Worm (Caenorhabditis elegans) whole organism, dauer: ENCODE results near the gene acr-9.

Experiments
- unc-62 ChIP-seq: sonication (generic microtip); optimal IDR thresholded peaks from 2 replicates; lab custom pipeline; 2017; ENCODE audit warnings: missing biosample characterization, missing genetic modification reagents, missing genetic modification characterization

The acr-9 gene

DNA sequence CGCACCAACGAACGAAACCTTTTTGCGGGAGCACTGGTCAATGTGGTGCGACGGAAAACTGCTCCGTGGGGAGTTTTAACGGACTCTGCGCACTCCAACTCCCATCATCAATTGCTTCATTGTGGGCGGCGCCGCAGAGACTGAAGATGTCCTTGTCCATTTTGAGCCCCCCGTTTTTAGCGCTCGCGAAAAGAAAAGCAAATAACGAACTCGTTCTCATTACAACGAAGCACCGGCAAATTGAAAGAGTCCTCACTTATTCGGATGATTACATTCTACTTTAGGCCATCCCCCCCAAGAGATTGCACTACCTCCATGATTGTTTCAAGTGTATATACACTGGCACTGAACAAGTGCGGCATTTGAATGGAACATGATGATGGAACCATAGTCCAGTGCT is at the start of gene acr-9:
acr-9 (minus strand) TSS at position 101 of the 400 bp plus-strand sequence.
- no peak for TF ChIP-seq unc-62 (GFP tag; lab: Kevin White, UChicago)

DNA sequence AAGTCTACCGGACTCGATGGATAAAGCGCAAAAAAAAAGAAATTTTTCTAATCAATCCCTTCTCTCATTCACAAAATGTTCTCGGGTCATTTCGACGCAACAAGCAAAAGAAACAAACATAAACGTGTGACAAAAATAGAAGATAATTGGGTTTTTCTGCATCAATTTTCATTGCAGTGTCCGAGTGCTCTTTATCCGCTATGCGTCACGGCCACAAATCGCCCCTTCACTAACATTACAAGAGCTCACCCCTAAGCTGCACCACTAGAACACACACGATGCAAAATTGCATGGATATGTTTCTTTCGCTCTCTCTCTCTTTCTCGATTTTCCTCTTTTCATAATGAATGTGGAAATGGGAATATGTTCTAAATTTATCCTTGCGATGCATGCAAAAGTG is 49.5 kb upstream of the acr-9 start:
- no peak for TF ChIP-seq unc-62 (GFP tag; lab: Kevin White, UChicago)

DNA sequence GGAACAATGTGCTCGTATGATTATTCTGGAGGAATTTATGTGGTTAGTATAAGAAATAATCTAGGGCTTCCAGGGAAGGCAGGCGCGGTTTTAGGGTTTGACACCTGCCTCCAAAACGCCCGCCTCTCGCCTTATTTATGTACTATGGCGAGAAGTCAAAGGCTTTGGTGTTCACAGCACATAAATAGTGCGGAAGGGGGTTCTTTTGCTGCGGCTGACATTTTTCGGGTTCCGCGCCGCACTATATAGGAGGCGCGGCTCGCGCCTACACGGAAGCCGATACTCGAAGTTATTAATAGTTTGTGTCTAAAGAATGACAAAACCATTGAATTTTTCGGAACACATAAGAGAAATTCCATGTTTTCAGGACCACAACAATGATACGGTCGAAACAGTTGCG is 43.6 kb upstream of the acr-9 start:
- no peak for TF ChIP-seq unc-62 (GFP tag; lab: Kevin White, UChicago)

DNA sequence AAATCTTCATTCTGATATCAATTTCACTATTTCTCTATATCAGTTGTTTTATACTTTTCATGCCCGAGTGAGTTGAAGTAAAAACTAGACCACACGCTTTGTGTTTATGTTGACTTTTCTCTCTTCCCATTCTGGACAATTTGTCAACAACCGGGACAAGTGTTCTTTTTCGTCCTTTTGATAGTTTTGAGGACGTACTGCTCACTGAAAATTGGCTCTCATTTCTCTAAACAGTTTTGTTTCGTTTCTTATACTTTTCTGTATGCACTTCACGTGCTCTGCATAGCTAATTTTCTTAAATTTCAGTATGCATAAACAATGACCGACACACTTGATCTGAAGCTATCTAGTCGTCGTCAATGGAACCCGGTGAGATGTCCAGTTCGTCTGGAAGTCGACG is 41.0 kb upstream of the acr-9 start, which contains the start of gene adm-2:
adm-2 (plus strand) TSS at position 301 of the 400 bp plus-strand sequence.
- TF ChIP-seq unc-62 (GFP tag; lab: Kevin White, UChicago) = no peak

DNA sequence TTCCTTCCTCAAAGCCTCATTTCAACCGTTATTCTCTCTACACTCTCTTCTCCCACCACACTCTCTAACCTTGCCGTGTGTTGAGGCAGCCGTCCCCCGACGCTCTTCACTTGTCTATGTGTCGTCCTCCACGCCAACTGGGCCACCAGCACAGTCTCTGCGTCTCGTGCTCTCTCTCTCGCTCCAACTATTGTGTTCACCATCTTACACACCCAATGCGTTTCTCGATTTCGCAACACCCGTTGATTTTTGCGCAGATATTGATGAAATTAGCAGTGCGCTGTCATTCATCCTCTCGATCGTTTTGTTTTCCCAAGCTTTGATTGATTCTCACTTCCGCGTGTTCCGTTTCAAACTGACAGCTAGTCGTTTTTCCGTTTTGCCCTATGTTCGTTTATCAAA is 40.4 kb upstream of the acr-9 start:
- no peak for TF ChIP-seq unc-62 (GFP tag; lab: Kevin White, UChicago)

DNA sequence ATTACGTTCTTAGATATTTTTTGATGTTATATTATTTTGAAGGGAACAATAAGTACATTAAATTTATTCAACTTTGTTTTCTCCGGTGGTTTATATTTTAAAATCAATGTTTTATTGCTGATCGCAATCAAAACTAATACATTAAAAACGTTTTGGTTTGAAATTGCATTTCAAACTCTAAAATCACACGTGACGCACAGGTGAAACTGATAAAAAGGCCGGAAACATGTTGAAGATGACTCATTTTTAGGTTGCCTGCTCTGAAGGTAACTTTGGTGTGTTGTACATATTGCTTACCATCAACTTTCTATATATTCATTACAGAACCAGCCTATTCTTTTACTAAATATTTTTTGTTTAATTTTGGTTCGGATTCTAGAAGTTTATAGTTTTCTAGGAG is 39.0 kb upstream of the acr-9 start:
- TF ChIP-seq unc-62 (GFP tag; lab: Kevin White, UChicago) = no peak

DNA sequence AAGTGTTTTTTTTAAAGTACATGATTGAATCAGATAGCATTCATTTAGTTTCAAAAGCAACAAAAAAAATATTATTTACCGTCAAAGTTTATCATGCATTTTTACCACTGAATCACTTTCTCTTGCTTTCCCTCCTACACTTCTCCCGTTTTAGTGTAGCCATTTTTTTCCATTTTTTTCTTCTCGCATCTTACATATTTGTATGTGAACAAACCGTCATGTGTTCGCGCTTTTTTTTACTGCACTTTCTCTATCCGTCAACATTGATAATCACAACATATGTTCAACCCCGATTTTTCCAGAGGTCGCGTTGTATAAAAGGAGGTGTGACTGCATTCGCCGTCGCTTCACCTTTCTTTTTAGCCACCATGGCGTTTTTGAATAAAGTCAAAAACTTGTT is 30.2 kb upstream of the acr-9 start, which contains the start of gene gck-4:
gck-4 (plus strand) TSS at position 301 of the 400 bp plus-strand sequence.
- no peak for TF ChIP-seq unc-62 (GFP tag; lab: Kevin White, UChicago)

DNA sequence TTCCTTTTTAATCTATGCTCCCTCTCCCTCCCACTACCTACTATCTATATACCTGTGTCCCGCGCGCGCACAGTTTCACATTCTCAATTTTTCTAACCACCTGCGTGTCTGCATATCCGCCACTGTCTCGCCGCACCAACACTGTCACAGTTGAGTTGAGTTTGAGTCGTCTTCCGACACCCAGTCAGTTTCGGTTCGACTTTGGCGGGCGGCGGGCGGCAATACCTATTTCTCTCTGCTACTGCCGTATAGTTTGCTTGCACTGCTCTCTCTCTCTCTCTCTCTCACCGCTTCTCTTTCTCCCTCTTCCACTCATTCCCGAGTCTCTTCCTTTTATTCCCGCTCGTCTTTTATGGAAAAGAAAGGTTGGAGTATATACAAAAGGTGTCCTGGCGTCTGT is 28.7 kb upstream of the acr-9 start:
- no peak for TF ChIP-seq unc-62 (GFP tag; lab: Kevin White, UChicago)

DNA sequence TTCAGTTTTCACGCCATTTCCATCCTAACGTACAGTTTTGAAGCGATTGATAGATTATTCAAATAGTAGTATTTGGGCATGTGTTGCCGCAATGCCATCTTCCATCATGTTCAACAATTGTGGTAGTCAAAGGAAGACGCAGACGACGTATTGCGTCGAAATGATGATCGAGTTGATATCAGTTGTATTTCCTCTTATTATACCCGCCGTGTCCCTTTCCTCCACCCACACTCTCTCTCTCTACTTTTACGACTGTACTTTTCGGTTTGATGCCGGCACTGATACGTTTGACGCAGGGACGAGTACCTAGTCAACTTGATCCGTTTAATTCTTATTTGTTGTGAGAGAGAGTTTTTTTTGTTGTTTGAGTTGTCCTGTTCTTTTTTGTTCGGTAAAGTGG is 25.9 kb upstream of the acr-9 start:
- TF ChIP-seq unc-62 (GFP tag; lab: Kevin White, UChicago) = no peak

DNA sequence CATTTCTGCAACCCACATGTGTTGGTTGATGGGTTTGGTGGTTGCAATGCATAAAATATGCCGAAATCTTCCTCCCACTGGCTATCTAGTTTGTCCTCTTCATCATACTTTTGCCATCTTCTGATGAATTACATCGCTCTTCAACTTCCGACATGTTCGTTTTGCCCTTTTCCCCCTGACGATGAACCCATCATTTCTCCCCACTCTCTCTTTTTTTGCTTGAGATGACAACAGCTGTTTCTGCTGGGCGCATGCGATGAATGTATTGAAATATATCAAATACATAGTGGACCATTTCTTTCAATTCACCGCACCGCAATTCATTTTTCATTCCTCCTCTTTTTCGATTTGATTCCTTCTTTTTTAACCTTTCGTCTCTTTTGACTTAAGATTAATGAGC is 24.3 kb upstream of the acr-9 start:
- TF ChIP-seq unc-62 (GFP tag; lab: Kevin White, UChicago) = no peak

DNA sequence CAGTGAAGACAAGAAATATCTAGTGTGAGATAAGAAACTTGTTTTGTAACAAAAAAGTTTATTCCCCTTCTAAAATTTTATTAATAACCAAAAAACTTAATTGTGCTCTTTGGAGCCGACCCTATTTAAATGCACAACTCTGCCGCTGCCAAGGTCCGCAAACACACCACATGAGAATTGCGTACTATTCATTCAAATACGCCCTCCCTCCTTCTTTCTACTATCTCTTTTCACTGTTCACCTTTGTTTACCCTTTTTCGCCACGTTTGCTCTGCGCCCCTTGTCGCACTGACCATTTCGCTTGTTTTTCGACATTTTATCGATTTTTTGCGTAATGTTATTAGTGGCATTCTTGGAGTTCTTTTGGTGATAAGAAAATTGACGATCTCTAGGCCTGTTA is 22.9 kb upstream of the acr-9 start:
- TF ChIP-seq unc-62 (GFP tag; lab: Kevin White, UChicago) = no peak

DNA sequence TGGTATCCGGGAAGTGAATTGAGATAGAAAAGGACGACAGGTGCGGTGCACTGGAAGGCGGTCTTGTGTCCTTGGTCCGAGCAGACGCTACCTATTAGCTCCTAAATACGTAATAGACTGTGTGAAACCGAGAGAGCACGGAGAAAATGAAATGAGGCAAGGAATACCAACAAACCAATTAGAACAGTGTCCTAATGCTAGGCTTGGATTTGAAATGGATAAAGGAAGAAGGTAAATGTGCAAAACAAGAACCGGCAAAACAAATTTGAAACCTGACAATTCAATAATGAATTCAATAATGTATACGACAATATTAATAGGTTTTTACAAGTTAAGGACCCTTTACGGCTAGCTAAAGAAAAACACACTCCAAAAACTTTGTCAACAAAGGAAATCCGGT is 22.0 kb upstream of the acr-9 start, which contains the start of gene C04A11.2:
C04A11.2 (minus strand) TSS at position 101 of the 400 bp plus-strand sequence.
- TF ChIP-seq unc-62 (GFP tag; lab: Kevin White, UChicago) = no peak

DNA sequence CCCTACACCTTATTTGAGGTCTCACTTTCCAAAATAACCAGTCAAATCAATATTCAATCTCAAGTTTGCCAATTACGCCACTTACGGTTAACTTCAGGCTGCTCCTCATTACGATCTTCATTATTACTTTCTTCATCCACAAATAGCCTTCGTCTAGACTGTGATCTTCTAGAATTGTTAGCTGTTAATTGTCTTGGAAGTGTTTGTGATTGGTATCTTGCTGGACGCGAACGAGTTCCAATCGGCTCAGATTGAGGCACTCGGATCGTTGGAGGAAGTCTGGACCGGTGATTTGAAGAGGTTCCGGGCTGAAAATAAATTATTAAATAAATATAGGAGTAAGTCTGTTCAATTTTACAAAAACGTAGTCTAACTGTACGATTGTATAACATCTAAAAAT is 20.2 kb upstream of the acr-9 start:
- no peak for TF ChIP-seq unc-62 (GFP tag; lab: Kevin White, UChicago)

DNA sequence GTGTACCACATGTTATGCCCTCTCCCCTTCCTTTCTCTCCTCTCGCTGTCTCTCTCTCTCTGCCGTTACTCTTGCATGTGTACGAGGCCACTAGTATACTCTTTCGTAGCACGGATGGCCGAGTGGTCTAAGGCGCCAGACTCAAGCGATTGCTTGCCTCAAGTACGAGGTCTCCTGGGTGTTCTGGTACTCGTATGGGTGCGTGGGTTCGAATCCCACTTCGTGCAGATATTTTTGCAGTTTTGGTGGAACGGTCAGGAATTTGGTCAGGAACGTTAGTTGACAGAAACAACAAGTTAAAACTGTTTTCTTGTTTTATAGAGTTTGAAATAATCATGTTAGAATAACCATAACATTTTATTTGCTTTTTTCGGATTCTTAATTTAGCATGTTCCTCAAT is 18.7 kb upstream of the acr-9 start:
- no peak for TF ChIP-seq unc-62 (GFP tag; lab: Kevin White, UChicago)

DNA sequence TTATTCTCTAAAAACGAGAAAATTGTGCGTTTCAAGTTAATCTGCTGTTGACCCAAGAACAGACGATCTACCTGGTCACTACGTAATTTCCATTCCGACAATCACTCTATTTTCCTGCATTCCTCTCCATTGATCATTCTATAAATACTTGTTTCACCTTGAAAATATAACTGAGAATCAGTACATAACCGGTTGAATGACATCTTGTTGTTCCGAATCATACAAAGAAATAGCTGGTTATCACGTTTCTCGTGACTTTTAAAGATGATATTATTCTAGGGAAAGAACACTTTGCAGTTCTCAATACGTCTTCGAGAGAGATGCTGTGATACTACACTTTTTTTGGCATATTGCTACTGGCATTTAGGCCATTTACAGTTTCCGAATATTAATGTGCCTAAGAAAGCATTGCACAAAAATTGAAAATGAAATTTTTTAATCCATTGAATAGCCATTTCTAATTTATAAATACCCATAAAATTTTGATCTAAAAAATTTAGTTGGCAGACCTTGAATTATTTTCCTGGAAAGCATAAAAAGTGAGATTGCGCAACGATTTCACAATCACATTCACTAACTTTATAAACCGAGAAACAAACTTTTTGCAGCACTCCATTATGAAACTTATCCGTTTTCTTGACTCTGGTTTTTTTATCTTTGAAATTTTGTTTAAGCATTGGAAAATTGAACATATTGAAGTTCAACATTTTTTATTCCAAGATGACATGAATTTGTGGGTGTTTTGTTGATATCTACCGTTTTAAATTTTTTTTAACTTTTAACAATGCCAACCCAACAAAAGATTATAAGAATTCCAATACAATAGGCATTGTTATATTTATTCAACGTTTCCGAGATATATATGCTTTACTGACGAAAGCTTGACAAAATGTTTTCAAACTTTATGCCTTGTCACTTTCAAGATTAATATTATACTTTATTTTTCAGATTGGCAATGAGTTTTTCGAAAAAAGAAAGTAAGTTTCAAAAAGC is 17.2 kb upstream of the acr-9 start, which contains the start of gene C04A11.5:
C04A11.5 (plus strand) TSS at position 943 of the 993 bp plus-strand sequence.
- TF ChIP-seq unc-62 (GFP tag; lab: Kevin White, UChicago) = no peak

DNA sequence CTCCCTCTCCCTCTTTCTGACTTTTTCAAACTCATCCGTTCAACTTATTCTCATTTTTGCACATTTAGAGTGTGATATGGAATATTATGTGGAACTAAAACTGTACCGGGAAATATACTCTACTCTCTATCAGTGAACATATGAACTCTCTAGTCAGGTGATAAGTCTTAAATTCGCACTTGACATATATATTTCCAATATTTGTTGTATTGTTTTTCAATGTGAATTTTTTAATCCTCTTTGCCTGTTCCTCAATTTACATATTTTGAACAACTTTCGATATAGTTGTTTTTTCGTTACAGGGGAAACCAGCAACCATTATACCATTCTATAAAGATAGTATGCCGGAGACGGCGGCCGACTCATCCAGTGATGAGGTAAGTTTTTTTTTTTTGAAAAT is 13.5 kb upstream of the acr-9 start, which contains the start of gene C04A11.1:
C04A11.1 (plus strand) TSS at position 301 of the 400 bp plus-strand sequence.
- no peak for TF ChIP-seq unc-62 (GFP tag; lab: Kevin White, UChicago)
